Worm (Caenorhabditis elegans): ENCODE measurements around the gene Y57G11C.43.

DNA sequence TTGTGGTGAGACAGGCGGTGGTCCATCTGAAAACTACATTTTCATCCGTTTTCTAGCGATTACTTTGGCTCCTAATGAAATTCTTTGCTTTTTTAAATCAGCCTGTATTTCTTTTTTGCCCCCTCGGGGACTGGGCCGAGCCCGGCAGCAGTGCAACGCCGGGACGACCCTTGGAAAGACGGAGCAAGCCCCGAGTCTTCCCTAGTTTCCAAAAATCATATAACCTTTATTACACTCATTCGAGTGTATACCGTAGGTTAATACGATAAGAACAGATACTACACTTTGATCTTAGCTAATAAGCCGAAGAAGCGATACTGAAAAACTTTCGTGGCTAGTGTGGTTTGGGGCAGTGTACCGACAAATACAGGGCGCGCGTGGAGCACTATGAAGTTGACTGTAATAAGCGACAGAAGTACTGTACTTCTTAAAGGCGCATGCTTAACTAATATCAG lies 4.5 kb upstream of the Y57G11C.43 start:
- no peak for TF ChIP-seq unc-62 (GFP tag; optimal IDR thresholded peaks at IDR 0.05)
- TF ChIP-seq nhr-23 (tag; optimal IDR thresholded peaks at IDR 0.05) = no peak
- TF ChIP-seq skn-1 (tag; optimal IDR thresholded peaks at IDR 0.05) = no peak
- TF ChIP-seq ceh-82 (tag; optimal IDR thresholded peaks at IDR 0.05) = no peak
